Fruit fly (Drosophila melanogaster): Measurements from ENCODE around the gene mri.

DNA sequence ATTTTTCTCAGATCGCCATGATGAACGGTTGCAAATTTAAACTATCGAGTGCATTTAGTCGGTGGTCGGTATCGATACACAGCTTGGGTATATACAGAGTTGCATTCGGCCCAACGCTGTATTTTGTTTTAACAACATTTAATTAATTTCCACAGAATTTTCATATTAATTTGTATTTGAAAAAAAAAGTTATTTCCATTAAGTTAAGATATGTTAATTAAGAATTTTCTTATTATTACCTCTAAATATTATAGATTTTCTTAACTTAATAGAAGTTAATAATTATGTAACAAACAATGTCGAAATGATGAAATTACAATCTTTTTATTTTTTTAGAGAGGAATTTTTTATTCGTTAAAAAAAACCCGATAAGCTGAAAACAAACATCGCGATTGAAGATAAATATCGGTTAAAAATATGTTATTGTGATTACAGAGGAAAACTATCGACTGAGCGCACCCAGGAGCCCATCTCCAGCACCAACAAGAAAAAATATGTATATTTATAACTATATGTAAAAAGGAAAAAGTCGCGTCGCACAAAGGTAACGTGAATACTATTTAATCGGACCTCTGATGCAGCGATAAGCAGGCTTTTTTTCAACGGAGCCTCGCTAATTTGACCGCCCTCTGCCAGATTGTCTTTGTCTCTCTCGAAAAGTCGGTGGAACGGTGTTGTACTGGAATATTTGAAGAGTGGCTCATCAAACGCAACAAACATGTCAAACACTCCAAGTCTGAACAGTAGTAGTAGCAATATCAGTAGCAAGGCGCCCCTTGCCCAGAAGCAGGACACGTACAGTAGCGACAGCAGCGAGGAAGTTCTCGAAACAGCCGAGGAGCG is at the start of gene mri, which contains the start of gene rno:
- TF ChIP-seq psq (optimal IDR thresholded peaks at IDR 0.05) (no peak), pan (optimal IDR thresholded peaks at IDR 0.05) (no peak), CG8478 (optimal IDR thresholded peaks at IDR 0.05) (no peak), Dll (optimal IDR thresholded peaks at IDR 0.05) (no peak), usp (GFP tag; optimal IDR thresholded peaks at IDR 0.05) (no peak)

All from whole organism.